Fruit fly (Drosophila melanogaster): ENCODE results near the gene Snmp1.

dm6 chr3R:21124225-21124624 is 43.8 kb downstream of the Snmp1 start:
- TF ChIP-seq Sin3A (optimal IDR thresholded peaks at IDR 0.05) (no peak), psq (optimal IDR thresholded peaks at IDR 0.05) (no peak), h (optimal IDR thresholded peaks at IDR 0.05) (no peak), Myc (optimal IDR thresholded peaks at IDR 0.05) (no peak), ttk (optimal IDR thresholded peaks at IDR 0.05) (no peak), insv (optimal IDR thresholded peaks at IDR 0.05) (no peak)

All from Kc167 (cell line).